Worm (Caenorhabditis elegans) whole organism, L3 larva: ENCODE results near the gene del-8.

ENCODE experiments used
- R02D3.7 ChIP-seq: fragments of 150-350 bp; optimal IDR thresholded peaks from 2 replicates; lab custom pipeline; 2014; ENCODE audit warnings: missing biosample characterization, missing genetic modification characterization
- ceh-28 ChIP-seq: fragments of 150-350 bp; optimal IDR thresholded peaks from 2 replicates; lab custom pipeline; 2014; ENCODE audit warnings: missing biosample characterization, missing genetic modification reagents, missing genetic modification characterization
- ceh-82 ChIP-seq: fragments of 150-350 bp; optimal IDR thresholded peaks from 2 replicates; lab custom pipeline; 2014; ENCODE audit warnings: missing biosample characterization, missing genetic modification characterization
- fos-1 ChIP-seq: fragments of 150-350 bp; optimal IDR thresholded peaks from 2 replicates; lab custom pipeline; 2014; ENCODE audit warnings: missing biosample characterization, missing genetic modification characterization
- lin-15B ChIP-seq: fragments of 150-350 bp; optimal IDR thresholded peaks from 2 replicates; lab custom pipeline; 2014; ENCODE audit warnings: missing biosample characterization, missing genetic modification characterization
- mdl-1 ChIP-seq: fragments of 150-350 bp; optimal IDR thresholded peaks from 2 replicates; lab custom pipeline; 2014; ENCODE audit warnings: missing biosample characterization, missing genetic modification characterization
- nhr-237 ChIP-seq: fragments of 150-350 bp; optimal IDR thresholded peaks from 2 replicates; lab custom pipeline; 2014; ENCODE audit warnings: missing biosample characterization, missing genetic modification characterization
- nhr-76 ChIP-seq: fragments of 150-350 bp; sonication (generic microtip); optimal IDR thresholded peaks from 5 replicates; lab custom pipeline; 2014; ENCODE audit warnings: missing biosample characterization, missing genetic modification characterization
- nhr-77 ChIP-seq: fragments of 150-350 bp; optimal IDR thresholded peaks from 2 replicates; lab custom pipeline; 2014; ENCODE audit warnings: missing biosample characterization, missing genetic modification characterization
- sea-2 ChIP-seq: fragments of 150-350 bp; sonication (generic microtip); optimal IDR thresholded peaks from 4 replicates; lab custom pipeline; 2014; ENCODE audit warnings: missing biosample characterization, missing genetic modification reagents, missing genetic modification characterization
- snpc-4 ChIP-seq: fragments of 150-350 bp; optimal IDR thresholded peaks from 2 replicates; lab custom pipeline; 2014; ENCODE audit warnings: missing biosample characterization, missing genetic modification characterization
- zag-1 ChIP-seq: fragments of 150-350 bp; optimal IDR thresholded peaks from 2 replicates; lab custom pipeline; 2014; ENCODE audit warnings: missing biosample characterization, missing genetic modification characterization

DNA sequence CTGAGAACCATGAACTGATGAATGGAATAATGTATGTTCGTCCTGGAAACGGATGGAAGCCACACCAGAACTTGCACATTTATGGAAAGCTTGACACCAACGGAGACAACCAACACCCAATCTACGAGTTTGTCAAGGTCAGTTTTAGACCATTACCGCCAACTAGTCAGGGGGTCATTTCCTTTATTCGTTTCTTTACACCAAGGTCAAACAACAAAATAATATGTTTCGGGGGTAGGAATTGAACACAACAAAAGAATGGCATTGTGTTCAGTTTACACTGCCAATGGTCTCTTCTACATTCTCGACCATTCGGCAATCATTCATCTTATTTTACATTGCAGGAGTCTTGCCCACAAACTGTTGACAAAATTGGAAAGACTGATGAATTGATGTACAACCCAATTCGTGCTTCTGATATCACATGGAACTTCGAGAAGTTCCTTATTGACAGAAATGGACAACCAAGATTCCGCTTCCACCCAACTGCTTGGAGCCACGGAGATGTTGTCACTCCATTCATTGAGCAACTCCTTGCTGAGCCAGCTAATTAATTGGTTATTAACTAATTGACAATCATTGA, 3.5 kb upstream of the del-8 start:
- TF ChIP-seq nhr-77 (tag; lab: Kevin White, UChicago) (no peak), zag-1 (no peak), ceh-82 (no peak), lin-15B (no peak), ceh-28 (tag; lab: Kevin White, UChicago) (no peak), R02D3.7 (no peak), nhr-237 (tag; lab: Kevin White, UChicago) (no peak), nhr-76 (tag; lab: Kevin White, UChicago) (no peak), sea-2 (GFP tag; lab: Kevin White, UChicago) (no peak), fos-1 (tag; lab: Kevin White, UChicago) (no peak), snpc-4 (tag; lab: Kevin White, UChicago) (no peak), mdl-1 (tag; lab: Kevin White, UChicago) (no peak)
